Fruit fly (Drosophila melanogaster) whole organism, embryonic: Measurements from ENCODE around the gene CG6023.

Experiments used
- Adf1 ChIP-seq: fragments of 200-800 bp; sonication (Bioruptor generic); IDR thresholded peaks from 2 replicates; pipeline ENCODE4 v1.3.6; 2022; ENCODE audit warnings: missing biosample characterization, missing genetic modification characterization
- Aef1 ChIP-seq: fragments of 200-800 bp; sonication (Bioruptor generic); IDR thresholded peaks from 3 replicates; pipeline ENCODE4 v1.3.6; 2022; ENCODE audit warnings: missing biosample characterization, missing genetic modification characterization
- Blimp-1 ChIP-seq: fragments of 200-800 bp; sonication (Bioruptor generic); optimal IDR thresholded peaks from 3 replicates; lab custom pipeline; 2018; ENCODE audit warnings: missing biosample characterization, missing genetic modification characterization, mild to moderate bottlenecking, moderate library complexity, missing genetic modification reagents
- CG1024 ChIP-seq: fragments of 200-800 bp; sonication (Bioruptor generic); IDR thresholded peaks from 2 replicates; pipeline ENCODE4 v1.3.6; 2022; ENCODE audit warnings: missing biosample characterization, missing genetic modification characterization
- CG10267 ChIP-seq: fragments of 200-800 bp; sonication (Bioruptor generic); optimal IDR thresholded peaks from 2 replicates; lab custom pipeline; 2018; ENCODE audit warnings: missing biosample characterization, mild to moderate bottlenecking, missing genetic modification characterization, moderate library complexity
- CG10321 ChIP-seq: fragments of 200-800 bp; sonication (Bioruptor generic); IDR thresholded peaks from 2 replicates; pipeline ENCODE4 v1.3.6; 2022; ENCODE audit warnings: missing biosample characterization, missing genetic modification characterization
- CG10979 ChIP-seq: fragments of 200-800 bp; sonication (Bioruptor generic); optimal IDR thresholded peaks from 2 replicates; lab custom pipeline; 2018; ENCODE audit warnings: missing biosample characterization, mild to moderate bottlenecking, missing genetic modification characterization, moderate library complexity
- CG11456 ChIP-seq: fragments of 200-800 bp; sonication (Bioruptor generic); IDR thresholded peaks from 3 replicates; pipeline ENCODE4 v1.3.6; 2022; ENCODE audit warnings: missing biosample characterization, missing genetic modification characterization
- CG11504 ChIP-seq: fragments of 200-800 bp; sonication (Bioruptor generic); optimal IDR thresholded peaks from 3 replicates; lab custom pipeline; 2019; ENCODE audit warnings: missing biosample characterization, mild to moderate bottlenecking, missing genetic modification characterization, moderate library complexity
- CG13424 ChIP-seq: fragments of 200-800 bp; sonication (Bioruptor generic); optimal IDR thresholded peaks from 2 replicates; lab custom pipeline; 2019; ENCODE audit warnings: missing biosample characterization, mild to moderate bottlenecking, missing genetic modification characterization, moderate library complexity
- CG17328 ChIP-seq: fragments of 200-800 bp; sonication (Bioruptor generic); IDR thresholded peaks from 2 replicates; pipeline ENCODE4 v1.3.6; 2022; ENCODE audit warnings: missing biosample characterization, missing genetic modification characterization
- CG17359 ChIP-seq: fragments of 200-800 bp; sonication (Bioruptor generic); optimal IDR thresholded peaks from 3 replicates; lab custom pipeline; 2018; ENCODE audit warnings: missing biosample characterization, mild to moderate bottlenecking, missing genetic modification characterization, moderate library complexity
- CG17361 ChIP-seq: fragments of 200-800 bp; sonication (Bioruptor generic); IDR thresholded peaks from 3 replicates; pipeline ENCODE4 v1.3.6; 2022; ENCODE audit warnings: missing biosample characterization, missing genetic modification characterization
- CG2678 ChIP-seq: fragments of 200-800 bp; sonication (Bioruptor generic); optimal IDR thresholded peaks from 3 replicates; lab custom pipeline; 2019; ENCODE audit warnings: missing biosample characterization, mild to moderate bottlenecking, missing genetic modification characterization, moderate library complexity
- CG30403 ChIP-seq: fragments of 200-800 bp; sonication (Bioruptor generic); optimal IDR thresholded peaks from 3 replicates; lab custom pipeline; 2016; ENCODE audit warnings: missing biosample characterization, missing genetic modification characterization
- CG32772 ChIP-seq: fragments of 200-800 bp; sonication (Bioruptor generic); IDR thresholded peaks from 2 replicates; pipeline ENCODE4 v1.3.6; 2022; ENCODE audit warnings: missing biosample characterization, missing genetic modification characterization
- CG6272 ChIP-seq: fragments of 200-800 bp; sonication (Bioruptor generic); IDR thresholded peaks from 2 replicates; pipeline ENCODE4 v1.3.6; 2022; ENCODE audit warnings: missing biosample characterization, missing genetic modification characterization
- CG6654 ChIP-seq: fragments of 200-800 bp; sonication (Bioruptor generic); optimal IDR thresholded peaks from 2 replicates; lab custom pipeline; 2017; ENCODE audit warnings: missing biosample characterization, mild to moderate bottlenecking, missing genetic modification characterization
- CG6689 ChIP-seq: fragments of 200-800 bp; sonication (Bioruptor generic); IDR thresholded peaks from 2 replicates; pipeline ENCODE4 v1.3.6; 2022; ENCODE audit warnings: missing biosample characterization, missing genetic modification characterization
- CG7556 ChIP-seq: fragments of 200-800 bp; sonication (Bioruptor generic); optimal IDR thresholded peaks from 2 replicates; lab custom pipeline; 2017; ENCODE audit warnings: missing biosample characterization, mild to moderate bottlenecking, missing genetic modification characterization
- CG7839 ChIP-seq: fragments of 200-800 bp; sonication (Bioruptor generic); optimal IDR thresholded peaks from 3 replicates; lab custom pipeline; 2018; ENCODE audit warnings: missing biosample characterization, mild to moderate bottlenecking, missing genetic modification characterization, moderate library complexity
- CG8359 ChIP-seq: fragments of 200-800 bp; sonication (Bioruptor generic); optimal IDR thresholded peaks from 2 replicates; lab custom pipeline; 2017; ENCODE audit warnings: missing biosample characterization, mild to moderate bottlenecking, missing genetic modification characterization, borderline replicate concordance
- CG9727 ChIP-seq: fragments of 200-800 bp; sonication (Bioruptor generic); optimal IDR thresholded peaks from 3 replicates; lab custom pipeline; 2017; ENCODE audit warnings: missing biosample characterization, mild to moderate bottlenecking, missing genetic modification characterization
- Dbx ChIP-seq: fragments of 200-800 bp; sonication (Bioruptor generic); IDR thresholded peaks from 3 replicates; pipeline ENCODE4 v1.3.6; 2022; ENCODE audit warnings: missing biosample characterization, missing genetic modification characterization
- Fer3 ChIP-seq: fragments of 200-800 bp; sonication (Bioruptor generic); optimal IDR thresholded peaks from 2 replicates; lab custom pipeline; 2018; ENCODE audit warnings: missing biosample characterization, mild to moderate bottlenecking, missing genetic modification characterization, moderate library complexity
- H2.0 ChIP-seq: fragments of 200-800 bp; sonication (Bioruptor generic); IDR thresholded peaks from 2 replicates; pipeline ENCODE4 v1.3.6; 2022; ENCODE audit warnings: missing biosample characterization, missing genetic modification characterization
- HHEX ChIP-seq: fragments of 200-800 bp; sonication (Bioruptor generic); optimal IDR thresholded peaks from 3 replicates; lab custom pipeline; 2017; ENCODE audit warnings: missing biosample characterization, mild to moderate bottlenecking, missing genetic modification characterization, missing genetic modification reagents
- Med ChIP-seq: fragments of 200-800 bp; sonication (Bioruptor generic); peaks from one replicate; lab custom pipeline; 2016; ENCODE audit warnings: missing biosample characterization, missing genetic modification characterization, mild to moderate bottlenecking, inconsistent platforms, moderate library complexity
- Meics ChIP-seq: fragments of 200-800 bp; sonication (Bioruptor generic); optimal IDR thresholded peaks from 2 replicates; lab custom pipeline; 2017; ENCODE audit warnings: missing biosample characterization, mild to moderate bottlenecking, missing genetic modification characterization
- Mrtf ChIP-seq: fragments of 200-800 bp; sonication (Bioruptor generic); IDR thresholded peaks from 3 replicates; pipeline ENCODE4 v1.3.6; 2022; ENCODE audit warnings: missing biosample characterization, missing genetic modification characterization
- Rfx ChIP-seq: fragments of 200-800 bp; sonication (Bioruptor generic); IDR thresholded peaks from 2 replicates; pipeline ENCODE4 v1.3.6; 2022; ENCODE audit warnings: missing biosample characterization, missing genetic modification characterization
- abd-A ChIP-seq: fragments of 200-800 bp; sonication (Bioruptor generic); optimal IDR thresholded peaks from 3 replicates; lab custom pipeline; 2019; ENCODE audit warnings: missing biosample characterization, mild to moderate bottlenecking, missing genetic modification characterization, moderate library complexity
- bcd ChIP-seq: fragments of 200-800 bp; sonication (Bioruptor generic); optimal IDR thresholded peaks from 2 replicates; lab custom pipeline; 2017; ENCODE audit warnings: missing biosample characterization, mild to moderate bottlenecking, missing genetic modification characterization
- cg ChIP-seq: fragments of 200-800 bp; sonication (Bioruptor generic); optimal IDR thresholded peaks from 3 replicates; lab custom pipeline; 2019; ENCODE audit warnings: missing biosample characterization, mild to moderate bottlenecking, missing genetic modification characterization, moderate library complexity
- ci ChIP-seq: fragments of 200-800 bp; sonication (Bioruptor generic); IDR thresholded peaks from 3 replicates; pipeline ENCODE4 v1.3.6; 2022; ENCODE audit warnings: missing biosample characterization, missing genetic modification characterization
- dimm ChIP-seq: fragments of 200-800 bp; sonication (Bioruptor generic); IDR thresholded peaks from 2 replicates; pipeline ENCODE4 v1.3.6; 2022; ENCODE audit warnings: missing biosample characterization, missing genetic modification characterization
- inv ChIP-seq: fragments of 200-800 bp; sonication (Bioruptor generic); IDR thresholded peaks from 2 replicates; pipeline ENCODE4 v1.3.6; 2022; ENCODE audit warnings: missing biosample characterization, missing genetic modification characterization; ENCODE audit not compliant: partially characterized antibody
- ken ChIP-seq: fragments of 200-800 bp; sonication (Bioruptor generic); IDR thresholded peaks from 3 replicates; pipeline ENCODE4 v1.3.6; 2022; ENCODE audit warnings: missing biosample characterization, missing genetic modification characterization
- lbe ChIP-seq: fragments of 200-800 bp; sonication (Bioruptor generic); optimal IDR thresholded peaks from 2 replicates; lab custom pipeline; 2016; ENCODE audit warnings: missing biosample characterization, mild to moderate bottlenecking, missing genetic modification characterization
- luna ChIP-seq: fragments of 200-800 bp; sonication (Bioruptor generic); optimal IDR thresholded peaks from 2 replicates; lab custom pipeline; 2016; ENCODE audit warnings: missing biosample characterization, missing genetic modification characterization
- maf-S ChIP-seq: fragments of 200-800 bp; sonication (Bioruptor generic); optimal IDR thresholded peaks from 2 replicates; lab custom pipeline; 2016; ENCODE audit warnings: missing biosample characterization, missing genetic modification characterization
- prd ChIP-seq, 3 experiments: fragments of >200 bp in 2 of 3; fragments of 200-800 bp in 1 of 3; sonication (Bioruptor generic) in 1 of 3; optimal IDR thresholded peaks in 2 of 3; IDR thresholded peaks in 1 of 3; 2 replicates in 2 of 3; 3 replicates in 1 of 3; pipeline versions ENCODE4 v1.3.6 to Lab custom; 2017 to 2022; ENCODE audit warnings: missing biosample characterization in 1 of 3, missing genetic modification characterization in 1 of 3
- ranshi ChIP-seq: fragments of 200-800 bp; sonication (Bioruptor generic); IDR thresholded peaks from 2 replicates; pipeline ENCODE4 v1.3.6; 2022; ENCODE audit warnings: missing biosample characterization, missing genetic modification characterization
- scrt ChIP-seq: fragments of 200-800 bp; sonication (Bioruptor generic); optimal IDR thresholded peaks from 2 replicates; lab custom pipeline; 2018; ENCODE audit warnings: missing biosample characterization, mild to moderate bottlenecking, missing genetic modification characterization, moderate library complexity
- sens ChIP-seq: fragments of 200-800 bp; sonication (Bioruptor generic); peaks from one replicate; lab custom pipeline; 2016; ENCODE audit warnings: missing biosample characterization, missing genetic modification characterization
- sisA ChIP-seq: fragments of 200-800 bp; sonication (Bioruptor generic); IDR thresholded peaks from 2 replicates; pipeline ENCODE4 v1.3.6; 2022; ENCODE audit warnings: missing biosample characterization, missing genetic modification characterization
- tgo ChIP-seq: fragments of 200-800 bp; sonication (Bioruptor generic); IDR thresholded peaks from 3 replicates; pipeline ENCODE4 v1.3.6; 2022; ENCODE audit warnings: missing biosample characterization, missing genetic modification characterization
- toy ChIP-seq: fragments of 200-800 bp; sonication (Bioruptor generic); IDR thresholded peaks from 2 replicates; pipeline ENCODE4 v1.3.6; 2022; ENCODE audit warnings: missing biosample characterization, missing genetic modification characterization
- vvl ChIP-seq: fragments of 200-800 bp; sonication (Bioruptor generic); IDR thresholded peaks from 2 replicates; pipeline ENCODE4 v1.3.6; 2022; ENCODE audit warnings: missing biosample characterization, missing genetic modification characterization

The CG6023 gene

dm6 chrX:18356141-18356600 is 35.2 kb upstream of the CG6023 start, which contains the start of gene kairos (continued):
- TF ChIP-seq vvl (GFP tag; lab: Robert Waterston, UW) = 0 out of 2 replicates have a peak, but pooled peaks have one; percentile 13
- TF ChIP-seq toy (GFP tag; lab: Robert Waterston, UW) = peak; percentile 7; the same call in 1 of the 2 replicates
- TF ChIP-seq CG30403 (GFP tag; lab: Kevin White, UChicago) = no peak
- peak; percentile 21 for TF ChIP-seq Fer3 (tag; lab: Kevin White, UChicago)
- no peak for TF ChIP-seq Dbx (GFP tag; lab: Robert Waterston, UW)
- peak; percentile 20 for TF ChIP-seq CG10267 (tag; lab: Kevin White, UChicago)
- TF ChIP-seq CG6654 (GFP tag; lab: Kevin White, UChicago) = no peak
- TF ChIP-seq CG17359 (tag; lab: Kevin White, UChicago) = peak; percentile 6
- TF ChIP-seq Med = peak; percentile 70
- 0 out of 2 replicates have a peak, but pooled peaks have one; percentile 27 for TF ChIP-seq Rfx (GFP tag; lab: Robert Waterston, UW)
- peak; percentile 67 for TF ChIP-seq scrt
- peak; percentile 39 for TF ChIP-seq CG2678
- TF ChIP-seq Blimp-1 = peak; percentile 25
- TF ChIP-seq CG10321 (GFP tag; lab: Robert Waterston, UW) = no peak
- TF ChIP-seq CG8359 (GFP tag; lab: Kevin White, UChicago) = no peak
- peak; percentile 26; the same call in 1 of the 2 replicates for TF ChIP-seq CG1024
- TF ChIP-seq CG17361 (GFP tag; lab: Robert Waterston, UW) = 0 out of 3 replicates have a peak, but pooled peaks have one; percentile 28
- peak; percentile 38 for TF ChIP-seq CG11504 (tag; lab: Kevin White, UChicago)
- TF ChIP-seq CG11456 (GFP tag; lab: Robert Waterston, UW) = 0 out of 3 replicates have a peak, but pooled peaks have one; percentile 34
- TF ChIP-seq lbe (GFP tag; lab: Kevin White, UChicago) = no peak
- TF ChIP-seq CG10979 (tag; lab: Kevin White, UChicago) = peak; percentile 32
- TF ChIP-seq ken = 0 out of 3 replicates have a peak, but pooled peaks have one; percentile 31
- TF ChIP-seq ranshi (GFP tag; lab: Robert Waterston, UW) = 0 out of 2 replicates have a peak, but pooled peaks have one; percentile 24
- TF ChIP-seq abd-A (tag; lab: Kevin White, UChicago) = peak; percentile 1
- TF ChIP-seq CG32772 (GFP tag; lab: Robert Waterston, UW) = peak; percentile 16; the same call in 1 of the 2 replicates
- TF ChIP-seq CG17328 = 0 out of 2 replicates have a peak, but pooled peaks have one; percentile 28
- peak; percentile 58 for TF ChIP-seq sens (GFP tag; lab: Kevin White, UChicago)
- TF ChIP-seq CG6272 (GFP tag; lab: Robert Waterston, UW) = 0 out of 2 replicates have a peak, but pooled peaks have one; percentile 21
- no peak for TF ChIP-seq luna (GFP tag; lab: Kevin White, UChicago)
- peak; percentile 37 for TF ChIP-seq CG7839
- no peak for TF ChIP-seq prd (optimal IDR thresholded peaks at IDR 0.05; lab: Kevin White, UChicago)
- peak; percentile 49; the same call in 2 of the 3 replicates for TF ChIP-seq prd (GFP tag; IDR thresholded peaks at IDR 0.05; lab: Robert Waterston, UW)
- peak; percentile 49; the same call in 2 of the 3 replicates for TF ChIP-seq Aef1
- TF ChIP-seq Meics = peak; percentile 26
- no peak for TF ChIP-seq CG9727 (GFP tag; lab: Kevin White, UChicago)
- TF ChIP-seq CG7556 (GFP tag; lab: Kevin White, UChicago) = no peak
- peak; percentile 19 for TF ChIP-seq bcd (GFP tag; lab: Kevin White, UChicago)
- TF ChIP-seq dimm = peak; percentile 20; the same call in 1 of the 2 replicates
- peak; percentile 54; the same call in 1 of the 2 replicates for TF ChIP-seq Adf1 (GFP tag; lab: Robert Waterston, UW)
- TF ChIP-seq Mrtf (GFP tag; lab: Robert Waterston, UW) = 0 out of 3 replicates have a peak, but pooled peaks have one; percentile 17
- TF ChIP-seq H2.0 = 0 out of 2 replicates have a peak, but pooled peaks have one; percentile 24
- TF ChIP-seq ci (GFP tag; lab: Robert Waterston, UW) = peak; percentile 48; the same call in 1 of the 3 replicates
- TF ChIP-seq sisA = peak; percentile 53; the same call in 1 of the 2 replicates
- TF ChIP-seq maf-S = no peak
- TF ChIP-seq CG13424 (tag; lab: Kevin White, UChicago) = peak; percentile 45
- peak; percentile 35; the same call in 1 of the 2 replicates for TF ChIP-seq CG6689 (GFP tag; lab: Robert Waterston, UW)
- peak; percentile 31 for TF ChIP-seq cg (GFP tag; lab: Kevin White, UChicago)
- TF ChIP-seq tgo = peak; percentile 46; the same call in 2 of the 3 replicates
- TF ChIP-seq inv (GFP tag; lab: Robert Waterston, UW) = no peak
- peak; percentile 29 for TF ChIP-seq HHEX
